Fruit fly (Drosophila melanogaster) whole organism, embryonic: ENCODE data around the gene Fst.
A peak's percentile ranks its signal among the peaks of the same experiment; 100 is the strongest.

Experiments used
- Abd-B ChIP-seq: fragments of 200-800 bp; sonication (Bioruptor generic); optimal IDR thresholded peaks from 2 replicates; lab custom pipeline; 2018; ENCODE audit warnings: missing biosample characterization, mild to moderate bottlenecking, missing genetic modification characterization, moderate library complexity
- Antp ChIP-seq: fragments of 200-800 bp; sonication (Bioruptor generic); optimal IDR thresholded peaks from 3 replicates; lab custom pipeline; 2016; ENCODE audit warnings: missing biosample characterization, missing genetic modification characterization
- C15 ChIP-seq: fragments of 200-800 bp; sonication (Bioruptor generic); IDR thresholded peaks from 3 replicates; pipeline ENCODE4 v1.3.6; 2022; ENCODE audit warnings: missing biosample characterization, missing genetic modification characterization
- CG10543 ChIP-seq: fragments of 200-800 bp; sonication (Bioruptor generic); optimal IDR thresholded peaks from 3 replicates; lab custom pipeline; 2017; ENCODE audit warnings: missing biosample characterization, mild to moderate bottlenecking, missing genetic modification characterization, moderate library complexity
- CG10565 ChIP-seq: fragments of 200-800 bp; sonication (Bioruptor generic); optimal IDR thresholded peaks from 3 replicates; lab custom pipeline; 2016; ENCODE audit warnings: missing biosample characterization, mild to moderate bottlenecking, missing genetic modification characterization
- CG11085 ChIP-seq: fragments of 200-800 bp; sonication (Bioruptor generic); IDR thresholded peaks from 2 replicates; pipeline ENCODE4 v1.3.6; 2022; ENCODE audit warnings: missing biosample characterization, missing genetic modification characterization
- CG11093 ChIP-seq: fragments of 200-800 bp; sonication (Bioruptor generic); IDR thresholded peaks from 3 replicates; pipeline ENCODE4 v1.3.6; 2022; ENCODE audit warnings: missing biosample characterization, missing genetic modification characterization
- CG12219 ChIP-seq: fragments of 200-800 bp; sonication (Bioruptor generic); optimal IDR thresholded peaks from 3 replicates; lab custom pipeline; 2018; ENCODE audit warnings: missing biosample characterization, mild to moderate bottlenecking, missing genetic modification characterization
- CG12236 ChIP-seq: fragments of 200-800 bp; sonication (Bioruptor generic); optimal IDR thresholded peaks from 2 replicates; lab custom pipeline; 2016; ENCODE audit warnings: missing biosample characterization, missing genetic modification characterization
- CG12769 ChIP-seq: fragments of 200-800 bp; sonication (Bioruptor generic); optimal IDR thresholded peaks from 2 replicates; lab custom pipeline; 2019; ENCODE audit warnings: missing biosample characterization, mild to moderate bottlenecking, missing genetic modification characterization, moderate library complexity
- CG13123 ChIP-seq: fragments of 200-800 bp; sonication (Bioruptor generic); optimal IDR thresholded peaks from 2 replicates; lab custom pipeline; 2016; ENCODE audit warnings: missing biosample characterization, missing genetic modification characterization
- CG13775 ChIP-seq: fragments of 200-800 bp; sonication (Bioruptor generic); optimal IDR thresholded peaks from 3 replicates; lab custom pipeline; 2017; ENCODE audit warnings: missing biosample characterization, mild to moderate bottlenecking, missing genetic modification characterization
- CG17359 ChIP-seq: fragments of 200-800 bp; sonication (Bioruptor generic); optimal IDR thresholded peaks from 3 replicates; lab custom pipeline; 2018; ENCODE audit warnings: missing biosample characterization, mild to moderate bottlenecking, missing genetic modification characterization, moderate library complexity
- CG17912 ChIP-seq: fragments of 200-800 bp; sonication (Bioruptor generic); optimal IDR thresholded peaks from 2 replicates; lab custom pipeline; 2018; ENCODE audit warnings: missing biosample characterization, mild to moderate bottlenecking, missing genetic modification characterization
- CG2116 ChIP-seq: fragments of 200-800 bp; sonication (Bioruptor generic); optimal IDR thresholded peaks from 3 replicates; lab custom pipeline; 2018; ENCODE audit warnings: missing biosample characterization, mild to moderate bottlenecking, missing genetic modification characterization
- CG2129 ChIP-seq: fragments of 200-800 bp; sonication (Bioruptor generic); IDR thresholded peaks from 2 replicates; pipeline ENCODE4 v1.3.6; 2022; ENCODE audit warnings: missing biosample characterization, missing genetic modification characterization; ENCODE audit not compliant: partially characterized antibody
- CG3407 ChIP-seq: fragments of 200-800 bp; sonication (Bioruptor generic); optimal IDR thresholded peaks from 2 replicates; lab custom pipeline; 2018; ENCODE audit warnings: missing biosample characterization, mild to moderate bottlenecking, missing genetic modification characterization
- CG34422 ChIP-seq: fragments of 200-800 bp; sonication (Bioruptor generic); IDR thresholded peaks from 3 replicates; pipeline ENCODE4 v1.3.6; 2022; ENCODE audit warnings: missing biosample characterization, missing genetic modification characterization
- CG3838 ChIP-seq: fragments of 200-800 bp; sonication (Bioruptor generic); optimal IDR thresholded peaks from 3 replicates; lab custom pipeline; 2016; ENCODE audit warnings: missing biosample characterization, missing genetic modification characterization
- CG4617 ChIP-seq: fragments of 200-800 bp; sonication (Bioruptor generic); optimal IDR thresholded peaks from 3 replicates; lab custom pipeline; 2016; ENCODE audit warnings: missing biosample characterization, missing genetic modification characterization, borderline replicate concordance
- CG4707 ChIP-seq: fragments of 200-800 bp; sonication (Bioruptor generic); optimal IDR thresholded peaks from 2 replicates; lab custom pipeline; 2018; ENCODE audit warnings: missing biosample characterization, mild to moderate bottlenecking, missing genetic modification characterization, moderate library complexity
- CG6175 ChIP-seq: fragments of 200-800 bp; sonication (Bioruptor generic); IDR thresholded peaks from 3 replicates; pipeline ENCODE4 v1.3.6; 2022; ENCODE audit warnings: missing biosample characterization, missing genetic modification characterization
- CG6791 ChIP-seq: fragments of 200-800 bp; sonication (Bioruptor generic); IDR thresholded peaks from 3 replicates; pipeline ENCODE4 v1.3.6; 2022; ENCODE audit warnings: missing biosample characterization, missing genetic modification characterization; ENCODE audit not compliant: partially characterized antibody
- CG7987 ChIP-seq: fragments of 200-800 bp; sonication (Bioruptor generic); optimal IDR thresholded peaks from 2 replicates; lab custom pipeline; 2018; ENCODE audit warnings: missing biosample characterization, mild to moderate bottlenecking, missing genetic modification characterization, moderate library complexity
- CG8290 ChIP-seq, 3 experiments: fragments of 200-800 bp; sonication (Bioruptor generic); optimal IDR thresholded peaks; 2 replicates each; lab custom pipeline; 2016 to 2019; ENCODE audit warnings: missing biosample characterization in 3 of 3, missing genetic modification characterization in 3 of 3, mild to moderate bottlenecking in 2 of 3, moderate library complexity in 1 of 3
- CG9876 ChIP-seq: fragments of 200-800 bp; sonication (Bioruptor generic); optimal IDR thresholded peaks from 2 replicates; lab custom pipeline; 2016; ENCODE audit warnings: missing biosample characterization, missing genetic modification characterization
- Doc2 ChIP-seq: fragments of 200-800 bp; sonication (Bioruptor generic); IDR thresholded peaks from 2 replicates; pipeline ENCODE4 v1.3.6; 2022; ENCODE audit warnings: missing biosample characterization, missing genetic modification characterization
- HLH4C ChIP-seq: fragments of 200-800 bp; sonication (Bioruptor generic); IDR thresholded peaks from 3 replicates; pipeline ENCODE4 v1.3.6; 2022; ENCODE audit warnings: missing biosample characterization, missing genetic modification characterization; ENCODE audit not compliant: partially characterized antibody
- HmgD ChIP-seq: fragments of 200-800 bp; sonication (Bioruptor generic); optimal IDR thresholded peaks from 3 replicates; lab custom pipeline; 2016; ENCODE audit warnings: missing biosample characterization, missing genetic modification characterization
- Kr ChIP-seq: fragments of 200-800 bp; sonication (Bioruptor generic); optimal IDR thresholded peaks from 2 replicates; lab custom pipeline; 2017; ENCODE audit warnings: missing biosample characterization, mild to moderate bottlenecking, missing genetic modification characterization
- Neu2 ChIP-seq: fragments of 200-800 bp; sonication (Bioruptor generic); optimal IDR thresholded peaks from 3 replicates; lab custom pipeline; 2016; ENCODE audit warnings: missing biosample characterization, missing genetic modification characterization, borderline replicate concordance
- Nf-YC ChIP-seq: fragments of 200-800 bp; optimal IDR thresholded peaks from 3 replicates; lab custom pipeline; 2019; ENCODE audit warnings: missing biosample characterization, mild to moderate bottlenecking, missing genetic modification characterization, moderate library complexity
- Usf ChIP-seq: fragments of 200-800 bp; sonication (Bioruptor generic); optimal IDR thresholded peaks from 2 replicates; lab custom pipeline; 2017; ENCODE audit warnings: missing genotype, missing biosample characterization, missing genetic modification characterization
- Xbp1 ChIP-seq: fragments of 200-800 bp; sonication (Bioruptor generic); optimal IDR thresholded peaks from 3 replicates; lab custom pipeline; 2016; ENCODE audit warnings: missing biosample characterization, mild to moderate bottlenecking, missing genetic modification characterization
- ap ChIP-seq: fragments of 200-800 bp; sonication (Bioruptor generic); IDR thresholded peaks from 2 replicates; pipeline ENCODE4 v1.3.6; 2022; ENCODE audit warnings: missing biosample characterization, missing genetic modification characterization
- caup ChIP-seq: fragments of 200-800 bp; sonication (Bioruptor generic); optimal IDR thresholded peaks from 3 replicates; lab custom pipeline; 2017; ENCODE audit warnings: missing biosample characterization, mild to moderate bottlenecking, missing genetic modification characterization, moderate library complexity; ENCODE audit not compliant: severe bottlenecking
- dan ChIP-seq: fragments of 200-800 bp; sonication (Bioruptor generic); IDR thresholded peaks from 2 replicates; pipeline ENCODE4 v1.3.6; 2022; ENCODE audit warnings: missing biosample characterization, missing genetic modification characterization
- fd3F ChIP-seq: fragments of 200-800 bp; sonication (Bioruptor generic); optimal IDR thresholded peaks from 2 replicates; lab custom pipeline; 2018; ENCODE audit warnings: missing biosample characterization, mild to moderate bottlenecking, missing genetic modification characterization, moderate library complexity
- hth ChIP-seq: fragments of >200 bp; optimal IDR thresholded peaks from 2 replicates; lab custom pipeline; 2017; ENCODE audit warnings: inconsistent platforms
- ind ChIP-seq: fragments of 200-800 bp; sonication (Bioruptor generic); optimal IDR thresholded peaks from 3 replicates; lab custom pipeline; 2016; ENCODE audit warnings: missing biosample characterization, missing genetic modification characterization
- nmo ChIP-seq: fragments of 200-800 bp; sonication (Bioruptor generic); optimal IDR thresholded peaks from 2 replicates; lab custom pipeline; 2018; ENCODE audit warnings: missing biosample characterization, mild to moderate bottlenecking, missing genetic modification characterization, moderate library complexity
- pb ChIP-seq: fragments of 200-800 bp; sonication (Bioruptor generic); optimal IDR thresholded peaks from 3 replicates; lab custom pipeline; 2016; ENCODE audit warnings: missing biosample characterization, missing genetic modification characterization
- pita ChIP-seq: fragments of 200-800 bp; sonication (Bioruptor generic); optimal IDR thresholded peaks from 2 replicates; lab custom pipeline; 2017; ENCODE audit warnings: missing biosample characterization, mild to moderate bottlenecking, missing genetic modification characterization
- sc ChIP-seq, 3 experiments: fragments of >200 bp in 2 of 3; fragments of 200-800 bp in 1 of 3; sonication (Bioruptor generic) in 1 of 3; optimal IDR thresholded peaks; 2 replicates in 2 of 3; 3 replicates in 1 of 3; lab custom pipeline; 2017; ENCODE audit warnings: mild to moderate bottlenecking in 1 of 3, missing biosample characterization in 1 of 3, missing genetic modification characterization in 1 of 3, missing genetic modification reagents in 1 of 3
- sisA ChIP-seq: fragments of 200-800 bp; sonication (Bioruptor generic); IDR thresholded peaks from 2 replicates; pipeline ENCODE4 v1.3.6; 2022; ENCODE audit warnings: missing biosample characterization, missing genetic modification characterization
- stc ChIP-seq: fragments of 200-800 bp; sonication (Bioruptor generic); IDR thresholded peaks from 2 replicates; pipeline ENCODE4 v1.3.6; 2022; ENCODE audit warnings: missing biosample characterization, missing genetic modification characterization
- toy ChIP-seq: fragments of 200-800 bp; sonication (Bioruptor generic); IDR thresholded peaks from 2 replicates; pipeline ENCODE4 v1.3.6; 2022; ENCODE audit warnings: missing biosample characterization, missing genetic modification characterization
- twi ChIP-seq: fragments of 200-800 bp; optimal IDR thresholded peaks from 2 replicates; lab custom pipeline; 2019; ENCODE audit warnings: missing biosample characterization, mild to moderate bottlenecking, missing genetic modification characterization, moderate library complexity
- z ChIP-seq: fragments of 200-800 bp; sonication (Bioruptor generic); IDR thresholded peaks from 3 replicates; pipeline ENCODE4 v1.3.6; 2022; ENCODE audit warnings: missing biosample characterization, missing genetic modification characterization
- zen ChIP-seq: fragments of 200-800 bp; sonication (Bioruptor generic); optimal IDR thresholded peaks from 3 replicates; lab custom pipeline; 2018; ENCODE audit warnings: missing biosample characterization, mild to moderate bottlenecking, missing genetic modification characterization, moderate library complexity

Gene Fst

dm6 chr3R:9630633-9631095, 15.3 kb downstream of the Fst start, which contains the start of gene Calr (continued):
- TF ChIP-seq Neu2 (GFP tag; lab: Kevin White, UChicago) (peak; percentile 100), CG13123 (no peak), CG11085 (no peak), CG12769 (no peak), CG3407 (GFP tag; lab: Kevin White, UChicago) (no peak), CG12236 (no peak), Nf-YC (tag; lab: Kevin White, UChicago) (peak; percentile 100), CG11093 (GFP tag; lab: Robert Waterston, UW) (no peak), CG12219 (GFP tag; lab: Kevin White, UChicago) (peak; percentile 39), CG8290 (GFP tag; optimal IDR thresholded peaks at IDR 0.05; lab: Kevin White, UChicago) (peak; percentile 13), CG8290 (tag; optimal IDR thresholded peaks at IDR 0.05; lab: Kevin White, UChicago) (peak in 1 of 2 experiments; percentile 81), Doc2 (GFP tag; lab: Robert Waterston, UW) (no peak), fd3F (GFP tag; lab: Kevin White, UChicago) (no peak), Usf (no peak), CG7987 (GFP tag; lab: Kevin White, UChicago) (peak; percentile 63), CG2129 (no peak), sc (optimal IDR thresholded peaks at IDR 0.05; lab: Kevin White, UChicago) (no peak), sc (GFP tag; optimal IDR thresholded peaks at IDR 0.05; lab: Kevin White, UChicago) (no peak), stc (GFP tag; lab: Robert Waterston, UW) (no peak), CG6175 (GFP tag; lab: Robert Waterston, UW) (no peak), Xbp1 (GFP tag; lab: Kevin White, UChicago) (peak; percentile 100), CG4707 (GFP tag; lab: Kevin White, UChicago) (peak; percentile 27), CG13775 (GFP tag; lab: Kevin White, UChicago) (peak; percentile 23), C15 (GFP tag; lab: Robert Waterston, UW) (no peak), CG17359 (tag; lab: Kevin White, UChicago) (no peak), Abd-B (GFP tag; lab: Kevin White, UChicago) (no peak), CG2116 (GFP tag; lab: Kevin White, UChicago) (peak; percentile 100), Antp (GFP tag; lab: Kevin White, UChicago) (no peak), hth (lab: Kevin White, UChicago) (no peak), caup (GFP tag; lab: Kevin White, UChicago) (peak; percentile 66), z (no peak), dan (no peak), HmgD (GFP tag; lab: Kevin White, UChicago) (peak; percentile 63), CG9876 (GFP tag; lab: Kevin White, UChicago) (no peak), CG10565 (GFP tag; lab: Kevin White, UChicago) (no peak), CG3838 (no peak), toy (GFP tag; lab: Robert Waterston, UW) (no peak), sisA (no peak), CG4617 (GFP tag; lab: Kevin White, UChicago) (no peak), CG34422 (GFP tag; lab: Robert Waterston, UW) (no peak), pb (GFP tag; lab: Kevin White, UChicago) (no peak), ap (no peak), HLH4C (GFP tag; lab: Robert Waterston, UW) (no peak), pita (GFP tag; lab: Kevin White, UChicago) (no peak), twi (tag; lab: Kevin White, UChicago) (no peak), ind (GFP tag; lab: Kevin White, UChicago) (peak; percentile 7), zen (tag; lab: Kevin White, UChicago) (peak; percentile 63), CG6791 (GFP tag; lab: Robert Waterston, UW) (no peak), nmo (GFP tag; lab: Kevin White, UChicago) (peak; percentile 47), Kr (GFP tag; lab: Kevin White, UChicago) (no peak), CG17912 (GFP tag; lab: Kevin White, UChicago) (peak; percentile 60), CG10543 (GFP tag; lab: Kevin White, UChicago) (peak; percentile 34)
